Worm (Caenorhabditis elegans): ENCODE results near the gene shw-3.
"Not testable (repeated sequence)": the region's sequence is repeated elsewhere in the genome, so short reads cannot be mapped to it uniquely, and the experiment has no call there.

- not testable (repeated sequence) for TF ChIP-seq ceh-28, ztf-4, elt-3, nhr-237, aly-2, ZK546.5, egl-5 (tag; optimal IDR thresholded peaks at IDR 0.05)
- TF ChIP-seq pha-4 (tag; optimal IDR thresholded peaks at IDR 0.05) (peak; percentile 40), nfya-1 (tag; optimal IDR thresholded peaks at IDR 0.05; ENCODE audit: insufficient read depth) (peak; percentile 66)
Observed at ce11 chrV:12967925-12968327, 19.0 kb downstream of the shw-3 start, which contains the start of gene R186.8.

All from whole organism, L3 larva.